Fruit fly (Drosophila melanogaster): ENCODE data around the gene repo.

dm6 chr3R:18267489-18267888 is 31.5 kb downstream of the repo start, which contains the start of gene CG18599:
- TF ChIP-seq CTCF (optimal IDR thresholded peaks at IDR 0.05) (no peak), CG8478 (optimal IDR thresholded peaks at IDR 0.05) (no peak)

All from S2 (cell line).